Worm (Caenorhabditis elegans): ENCODE results near the gene Y48C3A.12.

The Y48C3A.12 gene

ce11 chrII:13334966-13335698 lies 41.1 kb upstream of the Y48C3A.12 start (continued):
- peak; percentile 49 for TF ChIP-seq nhr-90 (tag; optimal IDR thresholded peaks at IDR 0.05; ENCODE audit: poor library complexity)
- no peak for TF ChIP-seq hlh-4 (tag; optimal IDR thresholded peaks at IDR 0.05)
- TF ChIP-seq nhr-71 (tag; optimal IDR thresholded peaks at IDR 0.05): peak; percentile 94
- no peak for TF ChIP-seq Y116A8C.19 (tag; optimal IDR thresholded peaks at IDR 0.05; ENCODE audit: borderline replicate concordance)
- no peak for TF ChIP-seq nhr-84 (tag; optimal IDR thresholded peaks at IDR 0.05)
- peak; percentile 29 for TF ChIP-seq nhr-237 (tag; optimal IDR thresholded peaks at IDR 0.05)
- TF ChIP-seq skn-1 (tag; optimal IDR thresholded peaks at IDR 0.05): peak; percentile 63
- no peak for TF ChIP-seq zip-4 (GFP tag; optimal IDR thresholded peaks at IDR 0.05)
- peak; percentile 48 for TF ChIP-seq C04F5.9 (tag; optimal IDR thresholded peaks at IDR 0.05)
- peak; percentile 61 for TF ChIP-seq rnt-1 (tag; optimal IDR thresholded peaks at IDR 0.05)
- TF ChIP-seq fkh-10 (GFP tag; optimal IDR thresholded peaks at IDR 0.05): peak; percentile 84
- TF ChIP-seq unc-62 (GFP tag; optimal IDR thresholded peaks at IDR 0.05): no peak
- TF ChIP-seq elt-2 (tag; optimal IDR thresholded peaks at IDR 0.05): no peak
- peak; percentile 56 to 76 for TF ChIP-seq lin-35 (GFP tag; optimal IDR thresholded peaks at IDR 0.05)
- no peak for TF ChIP-seq vab-15 (tag; optimal IDR thresholded peaks at IDR 0.05)
- TF ChIP-seq mdl-1 (tag; optimal IDR thresholded peaks at IDR 0.05): peak in 1 of 2 experiments; percentile 73
- no peak for TF ChIP-seq nhr-12 (tag; optimal IDR thresholded peaks at IDR 0.05)
- peak; percentile 45 for TF ChIP-seq fos-1 (tag; optimal IDR thresholded peaks at IDR 0.05)
- TF ChIP-seq egl-13 (tag; optimal IDR thresholded peaks at IDR 0.05): peak; percentile 90
- TF ChIP-seq isw-1 (GFP tag; IDR thresholded peaks at IDR 0.05): peak; percentile 71
- TF ChIP-seq tlp-1 (tag; optimal IDR thresholded peaks at IDR 0.05): no peak
- peak; percentile 59 for TF ChIP-seq unc-130 (tag; optimal IDR thresholded peaks at IDR 0.05)
- no peak for TF ChIP-seq unc-30 (tag; optimal IDR thresholded peaks at IDR 0.05)
- TF ChIP-seq lin-39 (tag; optimal IDR thresholded peaks at IDR 0.05): peak; percentile 3
- TF ChIP-seq nhr-85 (tag): peak; percentile 80
- TF ChIP-seq unc-98 (GFP tag; IDR thresholded peaks at IDR 0.05): no peak
- no peak for TF ChIP-seq alr-1 (tag; optimal IDR thresholded peaks at IDR 0.05; ENCODE audit: borderline replicate concordance)
- peak; percentile 57 for TF ChIP-seq pax-3 (tag; optimal IDR thresholded peaks at IDR 0.05)
- TF ChIP-seq nhr-47 (tag; optimal IDR thresholded peaks at IDR 0.05): peak; percentile 91
- peak; percentile 67 for TF ChIP-seq lin-13 (GFP tag; optimal IDR thresholded peaks at IDR 0.05)
- peak; percentile 90 for TF ChIP-seq tbx-2 (tag; optimal IDR thresholded peaks at IDR 0.05)
- peak; percentile 60 for TF ChIP-seq grh-1 (GFP tag; IDR thresholded peaks at IDR 0.05)
- no peak for TF ChIP-seq C34B4.2 (tag; optimal IDR thresholded peaks at IDR 0.05)
- TF ChIP-seq F16B12.6 (tag; optimal IDR thresholded peaks at IDR 0.05): no peak
- peak; percentile 49 to 64 (median 51) for TF ChIP-seq ceh-82 (tag; optimal IDR thresholded peaks at IDR 0.05)
- peak; percentile 70 for TF ChIP-seq ceh-8 (GFP tag; optimal IDR thresholded peaks at IDR 0.05)
- TF ChIP-seq unc-86 (tag; optimal IDR thresholded peaks at IDR 0.05): peak; percentile 95

- TF ChIP-seq swsn-7 (tag; optimal IDR thresholded peaks at IDR 0.05) (peak; percentile 52), lin-15B (tag; optimal IDR thresholded peaks at IDR 0.05) (no peak), nhr-237 (tag; optimal IDR thresholded peaks at IDR 0.05) (no peak), pax-3 (tag; optimal IDR thresholded peaks at IDR 0.05) (no peak), mef-2 (tag; optimal IDR thresholded peaks at IDR 0.05) (no peak), efl-1 (optimal IDR thresholded peaks at IDR 0.05) (peak; percentile 46 to 56), efl-1 (GFP tag; optimal IDR thresholded peaks at IDR 0.05 in 1 of 2) (peak; percentile 59 to 90), nhr-71 (tag; optimal IDR thresholded peaks at IDR 0.05) (peak; percentile 49), tlp-1 (tag; optimal IDR thresholded peaks at IDR 0.05) (no peak), elt-2 (tag; optimal IDR thresholded peaks at IDR 0.05) (no peak), pag-3 (tag; optimal IDR thresholded peaks at IDR 0.05; ENCODE audit: borderline replicate concordance, insufficient read depth) (no peak), unc-86 (tag; optimal IDR thresholded peaks at IDR 0.05) (peak; percentile 27), nhr-84 (tag; optimal IDR thresholded peaks at IDR 0.05) (no peak), dsc-1 (tag; optimal IDR thresholded peaks at IDR 0.05) (peak; percentile 37), rnt-1 (tag; optimal IDR thresholded peaks at IDR 0.05) (peak; percentile 30), lin-13 (GFP tag; optimal IDR thresholded peaks at IDR 0.05) (no peak), nhr-47 (tag; optimal IDR thresholded peaks at IDR 0.05) (peak; percentile 57), nhr-19 (GFP tag; conservative IDR thresholded peaks at IDR 0.05) (no peak), blmp-1 (tag; optimal IDR thresholded peaks at IDR 0.05) (peak; percentile 0), ceh-90 (tag; optimal IDR thresholded peaks at IDR 0.05) (no peak), fkh-8 (tag; optimal IDR thresholded peaks at IDR 0.05) (no peak), tbx-2 (tag; optimal IDR thresholded peaks at IDR 0.05) (peak; percentile 41), nhr-11 (tag; optimal IDR thresholded peaks at IDR 0.05) (no peak), unc-130 (tag; optimal IDR thresholded peaks at IDR 0.05) (peak; percentile 53), mab-9 (GFP tag; IDR thresholded peaks at IDR 0.05) (no peak), unc-62 (GFP tag; optimal IDR thresholded peaks at IDR 0.05) (no peak), lin-39 (tag; optimal IDR thresholded peaks at IDR 0.05) (peak; percentile 30)
These were observed 38.3 kb upstream of the Y48C3A.12 start, which contains the start of gene mrpl-20 for ce11 chrII:13337959-13338358. mrpl-20 (plus strand) TSS chrII:13338281.
